Fruit fly (Drosophila melanogaster) whole organism, embryonic: ENCODE measurements around the gene CG43880.

Source experiments
- BtbVII ChIP-seq: fragments of 200-800 bp; sonication (Bioruptor generic); optimal IDR thresholded peaks from 3 replicates; lab custom pipeline; 2017; ENCODE audit warnings: missing biosample characterization, mild to moderate bottlenecking, missing genetic modification characterization
- CG10147 ChIP-seq: fragments of 200-800 bp; sonication (Bioruptor generic); optimal IDR thresholded peaks from 2 replicates; lab custom pipeline; 2019; ENCODE audit warnings: missing biosample characterization, mild to moderate bottlenecking, missing genetic modification characterization, moderate library complexity
- CG10321 ChIP-seq: fragments of 200-800 bp; sonication (Bioruptor generic); IDR thresholded peaks from 2 replicates; pipeline ENCODE4 v1.3.6; 2022; ENCODE audit warnings: missing biosample characterization, missing genetic modification characterization
- CG10462 ChIP-seq: fragments of 200-800 bp; sonication (Bioruptor generic); optimal IDR thresholded peaks from 2 replicates; lab custom pipeline; 2016; ENCODE audit warnings: missing biosample characterization, missing genetic modification characterization
- CG12659 ChIP-seq: fragments of 200-800 bp; sonication (Bioruptor generic); optimal IDR thresholded peaks from 3 replicates; lab custom pipeline; 2017; ENCODE audit warnings: mild to moderate bottlenecking, missing biosample characterization, missing genetic modification reagents, missing genetic modification characterization
- CG13424 ChIP-seq: fragments of 200-800 bp; sonication (Bioruptor generic); optimal IDR thresholded peaks from 2 replicates; lab custom pipeline; 2019; ENCODE audit warnings: missing biosample characterization, mild to moderate bottlenecking, missing genetic modification characterization, moderate library complexity
- CG15514 ChIP-seq: fragments of 200-800 bp; sonication (Bioruptor generic); optimal IDR thresholded peaks from 3 replicates; lab custom pipeline; 2017; ENCODE audit warnings: missing biosample characterization, missing genetic modification characterization, mild to moderate bottlenecking, moderate library complexity, missing genetic modification reagents
- CG15696 ChIP-seq: fragments of 200-800 bp; sonication (Bioruptor generic); optimal IDR thresholded peaks from 2 replicates; lab custom pipeline; 2019; ENCODE audit warnings: missing biosample characterization, mild to moderate bottlenecking, missing genetic modification characterization, moderate library complexity
- CG17361 ChIP-seq: fragments of 200-800 bp; sonication (Bioruptor generic); IDR thresholded peaks from 3 replicates; pipeline ENCODE4 v1.3.6; 2022; ENCODE audit warnings: missing biosample characterization, missing genetic modification characterization
- CG34376 ChIP-seq: fragments of 200-800 bp; sonication (Bioruptor generic); optimal IDR thresholded peaks from 2 replicates; lab custom pipeline; 2018; ENCODE audit warnings: missing biosample characterization, mild to moderate bottlenecking, missing genetic modification characterization
- CG5180 ChIP-seq: fragments of 200-800 bp; sonication (Bioruptor generic); optimal IDR thresholded peaks from 3 replicates; lab custom pipeline; 2017; ENCODE audit warnings: missing biosample characterization, missing genetic modification characterization, mild to moderate bottlenecking, moderate library complexity, missing genetic modification reagents
- CG8089 ChIP-seq: fragments of 200-800 bp; sonication (Bioruptor generic); optimal IDR thresholded peaks from 3 replicates; lab custom pipeline; 2016; ENCODE audit warnings: missing biosample characterization, missing genetic modification characterization
- CG9727 ChIP-seq: fragments of 200-800 bp; sonication (Bioruptor generic); optimal IDR thresholded peaks from 3 replicates; lab custom pipeline; 2017; ENCODE audit warnings: missing biosample characterization, mild to moderate bottlenecking, missing genetic modification characterization
- CG9876 ChIP-seq: fragments of 200-800 bp; sonication (Bioruptor generic); optimal IDR thresholded peaks from 2 replicates; lab custom pipeline; 2016; ENCODE audit warnings: missing biosample characterization, missing genetic modification characterization
- Dek ChIP-seq: fragments of 200-800 bp; sonication (Bioruptor generic); optimal IDR thresholded peaks from 3 replicates; lab custom pipeline; 2019; ENCODE audit warnings: missing biosample characterization, mild to moderate bottlenecking, missing genetic modification characterization, moderate library complexity
- Gug ChIP-seq: fragments of 200-800 bp; sonication (Bioruptor generic); IDR thresholded peaks from 4 replicates; pipeline ENCODE4 v1.3.6; 2022; ENCODE audit warnings: missing biosample characterization, missing genetic modification characterization
- Hr51 ChIP-seq, 2 experiments: fragments of 200-800 bp; sonication (Bioruptor generic); optimal IDR thresholded peaks; 2 replicates in 1 of 2; 3 replicates in 1 of 2; lab custom pipeline; 2016 to 2018; ENCODE audit warnings: missing biosample characterization in 2 of 2, missing genetic modification characterization in 2 of 2, mild to moderate bottlenecking in 1 of 2, moderate library complexity in 1 of 2
- Lpt ChIP-seq: fragments of >200 bp; optimal IDR thresholded peaks from 2 replicates; lab custom pipeline; 2018; ENCODE audit warnings: missing biosample characterization, missing genetic modification characterization
- Med ChIP-seq: fragments of 200-800 bp; sonication (Bioruptor generic); peaks from one replicate; lab custom pipeline; 2016; ENCODE audit warnings: missing biosample characterization, missing genetic modification characterization, mild to moderate bottlenecking, inconsistent platforms, moderate library complexity
- Myb ChIP-seq: fragments of 200-800 bp; sonication (Bioruptor generic); optimal IDR thresholded peaks from 2 replicates; lab custom pipeline; 2016; ENCODE audit warnings: missing biosample characterization, missing genetic modification characterization
- Nf-YB ChIP-seq: fragments of 200-800 bp; sonication (Bioruptor generic); optimal IDR thresholded peaks from 3 replicates; lab custom pipeline; 2019; ENCODE audit warnings: missing biosample characterization, mild to moderate bottlenecking, missing genetic modification characterization, moderate library complexity
- Ptx1 ChIP-seq: fragments of 200-800 bp; sonication (Bioruptor generic); IDR thresholded peaks from 2 replicates; pipeline ENCODE4 v1.3.6; 2022; ENCODE audit warnings: missing biosample characterization, missing genetic modification characterization
- aop ChIP-seq: fragments of 200-800 bp; sonication (Bioruptor generic); IDR thresholded peaks from 2 replicates; pipeline ENCODE4 v1.3.6; 2022; ENCODE audit warnings: missing biosample characterization, missing genetic modification characterization
- chif ChIP-seq, 2 experiments: fragments of 200-800 bp; sonication (Bioruptor generic); optimal IDR thresholded peaks; 3 replicates each; lab custom pipeline; 2016; ENCODE audit warnings: missing biosample characterization in 2 of 2, missing genetic modification characterization in 2 of 2
- chinmo ChIP-seq: fragments of 200-800 bp; sonication (Bioruptor generic); IDR thresholded peaks from 4 replicates; pipeline ENCODE4 v1.3.6; 2022; ENCODE audit warnings: missing biosample characterization, missing genetic modification characterization; ENCODE audit not compliant: partially characterized antibody
- exex ChIP-seq: fragments of 200-800 bp; sonication (Bioruptor generic); optimal IDR thresholded peaks from 4 replicates; lab custom pipeline; 2018; ENCODE audit warnings: missing biosample characterization, mild to moderate bottlenecking, missing genetic modification characterization, moderate library complexity
- grn ChIP-seq: fragments of 200-800 bp; sonication (Bioruptor generic); optimal IDR thresholded peaks from 3 replicates; lab custom pipeline; 2017; ENCODE audit warnings: missing biosample characterization, missing genetic modification characterization
- insv ChIP-seq, 2 experiments: fragments of 200-800 bp; sonication (Bioruptor generic); optimal IDR thresholded peaks; 3 replicates each; lab custom pipeline; 2016 to 2018; ENCODE audit warnings: missing biosample characterization in 2 of 2, missing genetic modification characterization in 2 of 2
- mirr ChIP-seq: fragments of 200-800 bp; sonication (Bioruptor generic); optimal IDR thresholded peaks from 3 replicates; lab custom pipeline; 2018; ENCODE audit warnings: missing biosample characterization, mild to moderate bottlenecking, missing genetic modification characterization
- pan ChIP-seq, 4 experiments: fragments of >200 bp in 3 of 4; fragments of 200-800 bp in 1 of 4; sonication (Bioruptor generic) in 1 of 4; optimal IDR thresholded peaks in 3 of 4; IDR thresholded peaks in 1 of 4; 2 replicates each; pipeline versions ENCODE4 v1.3.6 to Lab custom; 2017 to 2022; ENCODE audit warnings: missing biosample characterization in 2 of 4, missing genetic modification characterization in 2 of 4, mixed read lengths in 1 of 4
- pnt ChIP-seq: fragments of 200-800 bp; sonication (Bioruptor generic); optimal IDR thresholded peaks from 3 replicates; lab custom pipeline; 2016; ENCODE audit warnings: missing biosample characterization, missing genetic modification characterization
- prd ChIP-seq, 3 experiments: fragments of >200 bp in 2 of 3; fragments of 200-800 bp in 1 of 3; sonication (Bioruptor generic) in 1 of 3; optimal IDR thresholded peaks in 2 of 3; IDR thresholded peaks in 1 of 3; 2 replicates in 2 of 3; 3 replicates in 1 of 3; pipeline versions ENCODE4 v1.3.6 to Lab custom; 2017 to 2022; ENCODE audit warnings: missing biosample characterization in 1 of 3, missing genetic modification characterization in 1 of 3
- repo ChIP-seq: fragments of 200-800 bp; sonication (Bioruptor generic); optimal IDR thresholded peaks from 2 replicates; lab custom pipeline; 2016; ENCODE audit warnings: missing biosample characterization, missing genetic modification characterization
- sens ChIP-seq: fragments of 200-800 bp; sonication (Bioruptor generic); peaks from one replicate; lab custom pipeline; 2016; ENCODE audit warnings: missing biosample characterization, missing genetic modification characterization
- sug ChIP-seq: fragments of 200-800 bp; optimal IDR thresholded peaks from 2 replicates; lab custom pipeline; 2019; ENCODE audit warnings: missing biosample characterization, mild to moderate bottlenecking, missing genetic modification characterization, moderate library complexity
- tll ChIP-seq, 2 experiments: fragments of 200-800 bp in 1 of 2; fragments of >200 bp in 1 of 2; sonication (Bioruptor generic) in 1 of 2; optimal IDR thresholded peaks; 2 replicates each; lab custom pipeline; 2017 to 2019; ENCODE audit warnings: missing biosample characterization in 2 of 2, missing genetic modification characterization in 2 of 2, mild to moderate bottlenecking in 1 of 2, moderate library complexity in 1 of 2

The CG43880 gene

DNA sequence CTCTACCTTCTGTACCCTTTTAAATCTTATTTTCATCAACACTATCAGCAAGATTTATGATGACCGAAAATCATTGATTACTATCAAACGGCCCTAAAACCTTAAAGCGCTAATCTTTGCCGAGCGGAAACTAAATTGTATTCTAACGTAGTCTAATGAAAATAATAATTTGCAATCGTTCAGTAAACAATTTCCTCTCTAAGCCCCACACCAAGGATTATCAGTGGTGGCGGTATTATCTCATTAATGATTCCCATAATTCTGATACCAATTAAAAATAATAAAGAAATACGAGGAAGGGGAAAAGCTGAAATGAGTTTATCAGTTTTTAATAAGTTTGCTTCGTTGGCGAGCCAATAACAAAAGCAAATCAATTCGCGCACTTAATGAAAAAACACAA, 2.2 kb downstream of the CG43880 start:
- TF ChIP-seq aop (GFP tag; lab: Robert Waterston, UW) (no peak), CG34376 (peak; percentile 2), sug (tag; lab: Kevin White, UChicago) (peak; percentile 44), exex (tag; lab: Kevin White, UChicago) (peak; percentile 100), Myb (GFP tag; lab: Kevin White, UChicago) (no peak), Lpt (GFP tag; lab: Kevin White, UChicago) (no peak), CG12659 (GFP tag; lab: Kevin White, UChicago) (no peak), Nf-YB (GFP tag; lab: Kevin White, UChicago) (no peak), Hr51 (GFP tag; optimal IDR thresholded peaks at IDR 0.05; lab: Kevin White, UChicago) (no peak), Dek (tag; lab: Kevin White, UChicago) (no peak), CG10462 (GFP tag; lab: Kevin White, UChicago) (no peak), repo (GFP tag; lab: Kevin White, UChicago) (no peak), BtbVII (GFP tag; lab: Kevin White, UChicago) (no peak), CG15514 (no peak), CG8089 (GFP tag; lab: Kevin White, UChicago) (no peak), chif (GFP tag; optimal IDR thresholded peaks at IDR 0.05; lab: Kevin White, UChicago) (no peak), CG10321 (GFP tag; lab: Robert Waterston, UW) (no peak), CG17361 (GFP tag; lab: Robert Waterston, UW) (no peak), mirr (peak; percentile 77), Ptx1 (no peak), CG9876 (GFP tag; lab: Kevin White, UChicago) (no peak), CG13424 (tag; lab: Kevin White, UChicago) (no peak), grn (GFP tag; lab: Kevin White, UChicago) (peak; percentile 8), pnt (GFP tag; lab: Kevin White, UChicago) (no peak), CG10147 (GFP tag; lab: Kevin White, UChicago) (no peak)

DNA sequence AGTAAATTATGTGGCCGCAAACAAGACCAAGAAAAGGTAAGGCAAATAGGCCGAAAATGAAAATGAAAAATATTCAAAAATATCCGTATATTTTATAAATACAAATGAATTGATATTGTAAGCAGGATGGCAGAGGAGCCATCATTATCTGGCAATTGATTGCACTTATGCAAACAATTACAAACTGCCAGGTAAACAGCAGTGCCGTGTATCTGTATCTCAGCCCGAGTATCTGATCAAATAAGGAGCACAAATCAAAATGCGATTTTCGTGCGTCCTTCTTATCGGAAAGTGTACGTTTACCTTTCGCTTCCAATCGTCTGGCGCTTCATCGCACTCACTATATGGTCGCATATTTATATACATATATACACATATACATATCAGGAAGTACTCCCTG, 3.1 kb downstream of the CG43880 start:
- TF ChIP-seq Med (GFP tag; lab: Kevin White, UChicago) (peak; percentile 49), CG9727 (GFP tag; lab: Kevin White, UChicago) (peak; percentile 51), sens (GFP tag; lab: Kevin White, UChicago) (peak; percentile 15), insv (GFP tag; optimal IDR thresholded peaks at IDR 0.05; lab: Kevin White, UChicago) (peak in 1 of 2 experiments; percentile 42), chinmo (0 out of 4 replicates have a peak, but pooled peaks have one; percentile 7), prd (optimal IDR thresholded peaks at IDR 0.05; lab: Kevin White, UChicago) (no peak), prd (GFP tag; IDR thresholded peaks at IDR 0.05; lab: Robert Waterston, UW) (0 out of 3 replicates have a peak, but pooled peaks have one; percentile 7), CG5180 (GFP tag; lab: Kevin White, UChicago) (no peak), tll (GFP tag; optimal IDR thresholded peaks at IDR 0.05; lab: Kevin White, UChicago) (peak in 1 of 2 experiments; percentile 45), Gug (GFP tag; lab: Robert Waterston, UW) (no peak), CG15696 (tag; lab: Kevin White, UChicago) (peak; percentile 74), pan (optimal IDR thresholded peaks at IDR 0.05; lab: Kevin White, UChicago) (no peak), pan (GFP tag; optimal IDR thresholded peaks at IDR 0.05 in 1 of 2, IDR thresholded peaks at IDR 0.05 in 1 of 2) (peak in 1 of 2 experiments; percentile 15)
